Worm (Caenorhabditis elegans) whole organism, L1 larva: ENCODE measurements around the gene srpa-68.
A peak's percentile ranks its signal among the peaks of the same experiment; 100 is the strongest.

Experiments
- ceh-82 ChIP-seq, 3 experiments: fragments of 150-350 bp in 1 of 3; sonication (generic microtip) in 2 of 3; optimal IDR thresholded peaks; 2 replicates each; lab custom pipeline; 2014 to 2017; ENCODE audit warnings: missing biosample characterization in 3 of 3, missing genetic modification characterization in 3 of 3
- unc-130 ChIP-seq: fragments of 150-350 bp; optimal IDR thresholded peaks from 2 replicates; lab custom pipeline; 2017; ENCODE audit warnings: missing biosample characterization, missing genetic modification characterization, inconsistent platforms
- unc-86 ChIP-seq: sonication (generic microtip); optimal IDR thresholded peaks from 2 replicates; lab custom pipeline; 2016; ENCODE audit warnings: missing genetic modification characterization, missing compliant biosample characterization
- vab-15 ChIP-seq: sonication (generic microtip); optimal IDR thresholded peaks from 2 replicates; lab custom pipeline; 2017; ENCODE audit warnings: missing genotype, mild to moderate bottlenecking, missing genetic modification characterization, missing compliant biosample characterization

DNA sequence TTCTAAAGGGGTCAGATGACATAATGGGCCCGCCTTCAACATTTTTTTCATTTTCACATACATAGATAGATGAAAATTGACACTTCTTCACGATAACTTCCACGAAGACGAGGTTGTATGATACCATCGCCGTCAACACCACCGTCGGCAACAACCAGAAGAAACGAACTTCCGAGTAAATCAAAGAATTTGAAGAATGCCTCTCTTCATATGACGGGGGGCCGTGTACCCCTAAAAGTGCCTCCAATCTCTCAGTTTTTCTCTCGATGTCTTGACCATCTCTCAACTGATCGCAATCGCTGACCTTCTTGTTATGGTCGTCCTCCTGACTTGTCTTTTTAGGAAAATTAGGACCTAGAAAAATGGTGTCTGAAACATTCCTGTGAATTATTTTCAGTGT lies 4.1 kb upstream of the srpa-68 start:
- TF ChIP-seq vab-15 (tag; lab: Kevin White, UChicago), result no peak
- TF ChIP-seq ceh-82 (tag; optimal IDR thresholded peaks at IDR 0.05; lab: Kevin White, UChicago), result no peak
- no peak for TF ChIP-seq unc-86
- peak; percentile 2 for TF ChIP-seq unc-130
